Worm (Caenorhabditis elegans) whole organism, L4 larva: ENCODE results near the gene cal-3.

Experiments
- F10B5.3 ChIP-seq: sonication (generic microtip); optimal IDR thresholded peaks from 2 replicates; lab custom pipeline; 2016; ENCODE audit warnings: mild to moderate bottlenecking, missing genetic modification characterization, missing compliant biosample characterization
- F37D6.2 ChIP-seq: sonication (generic microtip); optimal IDR thresholded peaks from 2 replicates; lab custom pipeline; 2016; ENCODE audit warnings: mild to moderate bottlenecking, missing genetic modification characterization, missing compliant biosample characterization
- T26A8.4 ChIP-seq: fragments of 200-800 bp; sonication (Bioruptor generic); IDR thresholded peaks from 2 replicates; pipeline ENCODE4 v1.3.6; 2022; ENCODE audit warnings: missing genetic modification characterization, missing compliant biosample characterization
- arid-1 ChIP-seq: fragments of 200-800 bp; sonication (Bioruptor generic); conservative IDR thresholded peaks from 2 replicates; pipeline ENCODE4 v1.3.6; 2022; ENCODE audit warnings: missing genetic modification reagents, missing genetic modification characterization, missing compliant biosample characterization
- attf-4 ChIP-seq: sonication (generic microtip); optimal IDR thresholded peaks from 3 replicates; lab custom pipeline; 2017; ENCODE audit warnings: missing biosample characterization, missing genetic modification characterization
- ceh-44 ChIP-seq: fragments of 200-800 bp; sonication (Bioruptor generic); IDR thresholded peaks from 2 replicates; pipeline ENCODE4 v1.3.6; 2022; ENCODE audit warnings: missing genetic modification reagents, missing genetic modification characterization, missing compliant biosample characterization
- ceh-62 ChIP-seq: sonication (generic microtip); optimal IDR thresholded peaks from 2 replicates; lab custom pipeline; 2017; ENCODE audit warnings: missing biosample characterization, missing genetic modification characterization
- ces-1 ChIP-seq: fragments of 150-350 bp; sonication (generic microtip); optimal IDR thresholded peaks from 4 replicates; lab custom pipeline; 2014; ENCODE audit warnings: missing biosample characterization, missing genetic modification reagents, missing genetic modification characterization
- cey-2 ChIP-seq: sonication (generic microtip); optimal IDR thresholded peaks from 3 replicates; lab custom pipeline; 2017; ENCODE audit warnings: missing genetic modification characterization, mild to moderate bottlenecking, missing compliant biosample characterization, antibody characterized with exemption, borderline replicate concordance; ENCODE audit not compliant: insufficient read depth
- daf-12 ChIP-seq: fragments of 150-350 bp; optimal IDR thresholded peaks from 2 replicates; lab custom pipeline; 2014; ENCODE audit warnings: missing biosample characterization, missing genetic modification reagents, missing genetic modification characterization
- daf-19 ChIP-seq: fragments of 200-800 bp; sonication (Bioruptor generic); conservative IDR thresholded peaks from 2 replicates; pipeline ENCODE4 v1.3.6; 2022; ENCODE audit warnings: missing genetic modification characterization, missing compliant biosample characterization
- dmd-6 ChIP-seq: fragments of 200-800 bp; sonication (Bioruptor generic); IDR thresholded peaks from 2 replicates; pipeline ENCODE4 v1.3.6; 2022; ENCODE audit warnings: missing genetic modification reagents, missing genetic modification characterization, missing compliant biosample characterization
- dmd-8 ChIP-seq: fragments of 200-800 bp; sonication (Bioruptor generic); IDR thresholded peaks from 2 replicates; pipeline ENCODE4 v1.3.6; 2022; ENCODE audit warnings: missing genetic modification characterization, missing compliant biosample characterization
- dmd-9 ChIP-seq: fragments of 200-800 bp; sonication (Bioruptor generic); IDR thresholded peaks from 2 replicates; pipeline ENCODE4 v1.3.6; 2022; ENCODE audit warnings: missing genetic modification reagents, missing genetic modification characterization, missing compliant biosample characterization
- duxl-1 ChIP-seq: sonication (generic microtip); optimal IDR thresholded peaks from 2 replicates; lab custom pipeline; 2016; ENCODE audit warnings: mild to moderate bottlenecking, missing genetic modification characterization, moderate library complexity, missing compliant biosample characterization; ENCODE audit not compliant: poor library complexity
- dve-1 ChIP-seq: sonication (generic microtip); optimal IDR thresholded peaks from 2 replicates; lab custom pipeline; 2017; ENCODE audit warnings: antibody characterized with exemption, mild to moderate bottlenecking, missing genetic modification characterization, missing compliant biosample characterization; ENCODE audit not compliant: insufficient read depth
- egl-27 ChIP-seq: sonication (generic microtip); optimal IDR thresholded peaks from 3 replicates; lab custom pipeline; 2017; ENCODE audit warnings: missing biosample characterization, missing genetic modification reagents, missing genetic modification characterization
- fos-1 ChIP-seq: fragments of 150-350 bp; optimal IDR thresholded peaks from 2 replicates; lab custom pipeline; 2014; ENCODE audit warnings: missing biosample characterization, missing genetic modification characterization
- hif-1 ChIP-seq, 2 experiments: sonication (generic microtip); optimal IDR thresholded peaks; 2 replicates each; lab custom pipeline; 2016 to 2017; ENCODE audit warnings: missing compliant biosample characterization in 2 of 2, missing genetic modification characterization in 2 of 2, missing genetic modification reagents in 2 of 2, missing genotype in 2 of 2, mild to moderate bottlenecking in 1 of 2
- hmg-1.1 ChIP-seq: fragments of 200-800 bp; sonication (Bioruptor generic); IDR thresholded peaks from 2 replicates; pipeline ENCODE4 v1.3.6; 2022; ENCODE audit warnings: missing genetic modification reagents, missing genetic modification characterization, missing compliant biosample characterization
- lim-7 ChIP-seq: fragments of 200-800 bp; sonication (Bioruptor generic); IDR thresholded peaks from 2 replicates; pipeline ENCODE4 v1.3.6; 2022; ENCODE audit warnings: missing genetic modification characterization, missing compliant biosample characterization
- lin-1 ChIP-seq: fragments of 200-800 bp; sonication (Bioruptor generic); IDR thresholded peaks from 2 replicates; pipeline ENCODE4 v1.3.6; 2022; ENCODE audit warnings: missing genetic modification reagents, missing genetic modification characterization, missing compliant biosample characterization
- lin-13 ChIP-seq: fragments of 150-350 bp; optimal IDR thresholded peaks from 2 replicates; lab custom pipeline; 2014; ENCODE audit warnings: missing biosample characterization, missing genetic modification reagents, missing genetic modification characterization
- lin-29 ChIP-seq: fragments of 200-800 bp; sonication (Bioruptor generic); IDR thresholded peaks from 2 replicates; pipeline ENCODE4 v1.3.6; 2022; ENCODE audit warnings: missing genetic modification reagents, missing genetic modification characterization, missing compliant biosample characterization
- lsy-2 ChIP-seq, 2 experiments: fragments of 150-350 bp in 1 of 2; sonication (generic microtip) in 1 of 2; optimal IDR thresholded peaks; 2 replicates each; lab custom pipeline; 2014 to 2017; ENCODE audit warnings: missing biosample characterization in 2 of 2, missing genetic modification characterization in 2 of 2
- mdl-1 ChIP-seq, 2 experiments: fragments of 150-350 bp in 1 of 2; sonication (generic microtip) in 1 of 2; optimal IDR thresholded peaks; 2 replicates each; lab custom pipeline; 2014 to 2017; ENCODE audit warnings: missing biosample characterization in 2 of 2, missing genetic modification characterization in 2 of 2
- mep-1 ChIP-seq: fragments of 150-350 bp; sonication (generic microtip); optimal IDR thresholded peaks from 3 replicates; lab custom pipeline; 2014; ENCODE audit warnings: missing biosample characterization, missing genetic modification characterization
- mes-2 ChIP-seq: sonication (generic microtip); optimal IDR thresholded peaks from 2 replicates; lab custom pipeline; 2016; ENCODE audit warnings: missing genotype, mild to moderate bottlenecking, missing genetic modification characterization, missing compliant biosample characterization; ENCODE audit not compliant: poor library complexity, severe bottlenecking
- mxl-2 ChIP-seq: fragments of 200-800 bp; sonication (Bioruptor generic); conservative IDR thresholded peaks from 2 replicates; pipeline ENCODE4 v1.3.6; 2022; ENCODE audit warnings: missing genetic modification reagents, missing genetic modification characterization, missing compliant biosample characterization
- mxl-3 ChIP-seq: fragments of 200-800 bp; sonication (Bioruptor generic); optimal IDR thresholded peaks from 2 replicates; lab custom pipeline; 2018; ENCODE audit warnings: mild to moderate bottlenecking, missing genetic modification characterization, missing compliant biosample characterization
- nhr-10 ChIP-seq: fragments of 150-350 bp; optimal IDR thresholded peaks from 2 replicates; lab custom pipeline; 2014; ENCODE audit warnings: missing biosample characterization, missing genetic modification characterization
- nhr-237 ChIP-seq: sonication (generic microtip); optimal IDR thresholded peaks from 2 replicates; lab custom pipeline; 2017; ENCODE audit warnings: missing biosample characterization, missing genetic modification characterization
- nhr-6 ChIP-seq: fragments of 150-350 bp; optimal IDR thresholded peaks from 2 replicates; lab custom pipeline; 2014; ENCODE audit warnings: missing biosample characterization, missing genetic modification characterization
- nhr-77 ChIP-seq: fragments of 150-350 bp; optimal IDR thresholded peaks from 2 replicates; lab custom pipeline; 2014; ENCODE audit warnings: missing biosample characterization, missing genetic modification characterization
- pha-4 ChIP-seq, 2 experiments: fragments of 150-350 bp in 1 of 2; fragments of 200-800 bp in 1 of 2; sonication (Bioruptor generic) in 1 of 2; IDR thresholded peaks in 1 of 2; optimal IDR thresholded peaks in 1 of 2; 2 replicates each; pipeline versions ENCODE4 v1.3.6 to Lab custom; 2014 to 2022; ENCODE audit warnings: missing genetic modification characterization in 2 of 2, missing genetic modification reagents in 2 of 2, missing biosample characterization in 1 of 2, missing compliant biosample characterization in 1 of 2
- set-16 ChIP-seq: fragments of 200-800 bp; sonication (Bioruptor generic); IDR thresholded peaks from 2 replicates; pipeline ENCODE4 v1.3.6; 2022; ENCODE audit warnings: missing genetic modification reagents, missing genetic modification characterization, missing compliant biosample characterization
- skn-1 ChIP-seq: fragments of 150-350 bp; optimal IDR thresholded peaks from 2 replicates; lab custom pipeline; 2014; ENCODE audit warnings: missing biosample characterization, missing genetic modification characterization
- snpc-4 ChIP-seq: fragments of 150-350 bp; optimal IDR thresholded peaks from 2 replicates; lab custom pipeline; 2014; ENCODE audit warnings: missing biosample characterization, missing genetic modification characterization
- spr-1 ChIP-seq: sonication (generic microtip); optimal IDR thresholded peaks from 2 replicates; lab custom pipeline; 2016; ENCODE audit warnings: mild to moderate bottlenecking, missing genetic modification characterization, missing compliant biosample characterization
- tra-1 ChIP-seq: fragments of 200-800 bp; sonication (Bioruptor generic); IDR thresholded peaks from 2 replicates; pipeline ENCODE4 v1.3.6; 2022; ENCODE audit warnings: missing genetic modification reagents, missing genetic modification characterization, missing compliant biosample characterization
- unc-39 ChIP-seq: sonication (generic microtip); optimal IDR thresholded peaks from 2 replicates; lab custom pipeline; 2017; ENCODE audit warnings: missing biosample characterization, missing genetic modification characterization
- unc-62 ChIP-seq, 3 experiments: fragments of 150-350 bp in 1 of 3; sonication (generic microtip); optimal IDR thresholded peaks in 2 of 3; peaks in 1 of 3; 1 replicate in 1 of 3; 2 replicates in 2 of 3; lab custom pipeline; 2014 to 2017; ENCODE audit warnings: missing biosample characterization in 3 of 3, missing genetic modification characterization in 3 of 3, missing genetic modification reagents in 3 of 3, missing genotype in 1 of 3

The cal-3 gene

DNA sequence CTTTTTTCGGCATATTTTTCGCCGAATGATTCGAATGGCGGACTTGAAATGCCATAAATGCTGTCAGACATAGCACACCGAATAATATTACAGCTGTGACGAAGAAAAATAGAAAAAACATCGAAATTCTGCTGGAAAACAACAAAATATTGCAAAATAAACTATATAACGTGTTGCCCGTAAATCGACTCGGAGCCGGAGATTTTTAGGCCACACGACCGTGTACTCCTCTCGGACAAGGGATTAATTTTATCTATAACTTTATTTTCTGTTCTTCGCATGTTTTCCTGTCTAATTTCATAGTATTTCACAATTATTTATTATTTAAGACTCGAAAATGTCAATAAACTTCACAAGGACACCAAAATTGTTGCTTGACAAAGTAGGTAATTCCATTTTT lies 31.7 kb downstream of the cal-3 start, which contains the start of the genes algn-14 and M02B7.2 (continued):
- no peak for TF ChIP-seq T26A8.4
- TF ChIP-seq lin-1: no peak
- no peak for TF ChIP-seq nhr-10 (tag; lab: Kevin White, UChicago)
- TF ChIP-seq attf-4 (tag; lab: Kevin White, UChicago): no peak
- TF ChIP-seq spr-1 (tag; lab: Kevin White, UChicago): no peak
- TF ChIP-seq hmg-1.1 (GFP tag; lab: Robert Waterston, UW): 0 out of 2 replicates have a peak, but pooled peaks have one; percentile 27
- no peak for TF ChIP-seq ces-1 (GFP tag; lab: Kevin White, UChicago)
- no peak for TF ChIP-seq pha-4 (GFP tag; IDR thresholded peaks at IDR 0.05; lab: Robert Waterston, UW)
- no peak for TF ChIP-seq pha-4 (tag; optimal IDR thresholded peaks at IDR 0.05; lab: Kevin White, UChicago)
- TF ChIP-seq lim-7 (GFP tag; lab: Robert Waterston, UW): no peak
- no peak for TF ChIP-seq F10B5.3
- TF ChIP-seq mxl-3: no peak
- no peak for TF ChIP-seq tra-1 (GFP tag; lab: Robert Waterston, UW)
- no peak for TF ChIP-seq ceh-44 (GFP tag; lab: Robert Waterston, UW)
- no peak for TF ChIP-seq F37D6.2 (tag; lab: Kevin White, UChicago)
- peak; percentile 47; the same call in 1 of the 2 replicates for TF ChIP-seq dmd-6 (GFP tag; lab: Robert Waterston, UW)
- peak in 1 of 2 experiments; percentile 68 for TF ChIP-seq unc-62 (GFP tag; optimal IDR thresholded peaks at IDR 0.05 in 1 of 2; lab: Kevin White, UChicago)
- no peak for TF ChIP-seq unc-62 (tag; optimal IDR thresholded peaks at IDR 0.05; lab: Kevin White, UChicago)
- TF ChIP-seq mdl-1 (tag; optimal IDR thresholded peaks at IDR 0.05; lab: Kevin White, UChicago): no peak
- peak; percentile 59 for TF ChIP-seq dve-1
- no peak for TF ChIP-seq ceh-62
- no peak for TF ChIP-seq mxl-2 (GFP tag; lab: Robert Waterston, UW)
- TF ChIP-seq lsy-2 (tag; optimal IDR thresholded peaks at IDR 0.05; lab: Kevin White, UChicago): peak in 1 of 2 experiments; percentile 83
- no peak for TF ChIP-seq dmd-9 (GFP tag; lab: Robert Waterston, UW)
- TF ChIP-seq nhr-237 (tag; lab: Kevin White, UChicago): no peak
- no peak for TF ChIP-seq egl-27
- TF ChIP-seq daf-19: no peak
- no peak for TF ChIP-seq daf-12 (tag; lab: Kevin White, UChicago)
- peak; percentile 98 for TF ChIP-seq mes-2 (tag; lab: Kevin White, UChicago)
- no peak for TF ChIP-seq nhr-77 (tag; lab: Kevin White, UChicago)
- no peak for TF ChIP-seq arid-1 (GFP tag; lab: Robert Waterston, UW)
- TF ChIP-seq dmd-8 (GFP tag; lab: Robert Waterston, UW): no peak
- no peak for TF ChIP-seq fos-1 (tag; lab: Kevin White, UChicago)
- TF ChIP-seq hif-1 (tag; optimal IDR thresholded peaks at IDR 0.05; lab: Kevin White, UChicago): peak in 1 of 2 experiments; percentile 81
- no peak for TF ChIP-seq duxl-1 (tag; lab: Kevin White, UChicago)
- TF ChIP-seq lin-13 (GFP tag; lab: Kevin White, UChicago): no peak
- no peak for TF ChIP-seq unc-39
- no peak for TF ChIP-seq cey-2 (tag; lab: Kevin White, UChicago)
- no peak for TF ChIP-seq set-16 (GFP tag; lab: Robert Waterston, UW)
- TF ChIP-seq lin-29 (GFP tag; lab: Robert Waterston, UW): no peak
- peak; percentile 34 for TF ChIP-seq nhr-6
- peak; percentile 55 for TF ChIP-seq mep-1 (tag; lab: Kevin White, UChicago)
- TF ChIP-seq snpc-4: no peak
- no peak for TF ChIP-seq skn-1 (tag; lab: Kevin White, UChicago)
